Worm (Caenorhabditis elegans) whole organism, L1 larva: ENCODE data around the gene F55C12.6.

Experiments
- alr-1 ChIP-seq: fragments of 200-800 bp; sonication (Bioruptor generic); optimal IDR thresholded peaks from 2 replicates; lab custom pipeline; 2018; ENCODE audit warnings: borderline replicate concordance, mild to moderate bottlenecking, missing genetic modification characterization, missing compliant biosample characterization
- ama-1 ChIP-seq: fragments of 150-350 bp; optimal IDR thresholded peaks from 2 replicates; lab custom pipeline; 2014
- blmp-1 ChIP-seq: fragments of 150-350 bp; optimal IDR thresholded peaks from 2 replicates; lab custom pipeline; 2014; ENCODE audit warnings: missing biosample characterization, missing genetic modification characterization
- ces-1 ChIP-seq: fragments of 150-350 bp; optimal IDR thresholded peaks from 2 replicates; lab custom pipeline; 2014; ENCODE audit warnings: missing biosample characterization, missing genetic modification reagents, missing genetic modification characterization
- efl-3 ChIP-seq: fragments of 200-800 bp; sonication (Bioruptor generic); optimal IDR thresholded peaks from 2 replicates; lab custom pipeline; 2018; ENCODE audit warnings: mild to moderate bottlenecking, missing genetic modification characterization, missing compliant biosample characterization
- fkh-4 ChIP-seq: sonication (generic microtip); optimal IDR thresholded peaks from 2 replicates; lab custom pipeline; 2016; ENCODE audit warnings: missing compliant biosample characterization, missing genetic modification characterization, borderline replicate concordance
- hlh-4 ChIP-seq: sonication (generic microtip); optimal IDR thresholded peaks from 2 replicates; lab custom pipeline; 2016; ENCODE audit warnings: mild to moderate bottlenecking, missing genetic modification characterization, missing compliant biosample characterization
- lir-3 ChIP-seq: sonication (generic microtip); optimal IDR thresholded peaks from 2 replicates; lab custom pipeline; 2016; ENCODE audit warnings: mild to moderate bottlenecking, missing genetic modification characterization, moderate library complexity, missing compliant biosample characterization; ENCODE audit not compliant: poor library complexity
- nhr-28 ChIP-seq: fragments of 150-350 bp; optimal IDR thresholded peaks from 2 replicates; lab custom pipeline; 2014; ENCODE audit warnings: missing biosample characterization, missing genetic modification characterization
- nhr-90 ChIP-seq: sonication (generic microtip); optimal IDR thresholded peaks from 2 replicates; lab custom pipeline; 2016; ENCODE audit warnings: mild to moderate bottlenecking, missing genetic modification characterization, missing compliant biosample characterization; ENCODE audit not compliant: poor library complexity
- pqm-1 ChIP-seq: sonication (generic microtip); optimal IDR thresholded peaks from 3 replicates; lab custom pipeline; 2017; ENCODE audit warnings: missing biosample characterization, missing genetic modification characterization
- skn-1 ChIP-seq: fragments of 150-350 bp; optimal IDR thresholded peaks from 2 replicates; lab custom pipeline; 2014; ENCODE audit warnings: missing biosample characterization, missing genetic modification characterization
- snpc-4 ChIP-seq: fragments of 150-350 bp; optimal IDR thresholded peaks from 2 replicates; lab custom pipeline; 2014; ENCODE audit warnings: missing biosample characterization, missing genetic modification characterization
- unc-130 ChIP-seq: fragments of 150-350 bp; optimal IDR thresholded peaks from 2 replicates; lab custom pipeline; 2017; ENCODE audit warnings: missing biosample characterization, missing genetic modification characterization, inconsistent platforms

ce11 chrII:5836153-5836719 lies 39.7 kb downstream of the F55C12.6 start, which contains the start of gene fzo-1:
- TF ChIP-seq lir-3 (tag; lab: Kevin White, UChicago) (peak; percentile 77), nhr-90 (tag; lab: Kevin White, UChicago) (peak; percentile 75), blmp-1 (tag; lab: Kevin White, UChicago) (peak; percentile 46), ces-1 (no peak), pqm-1 (tag; lab: Kevin White, UChicago) (no peak), efl-3 (GFP tag; lab: Kevin White, UChicago) (no peak), nhr-28 (tag; lab: Kevin White, UChicago) (no peak), ama-1 (lab: Kevin White, UChicago) (no peak), snpc-4 (tag; lab: Kevin White, UChicago) (peak; percentile 20), hlh-4 (tag; lab: Kevin White, UChicago) (no peak), unc-130 (tag; lab: Kevin White, UChicago) (no peak), alr-1 (tag; lab: Kevin White, UChicago) (no peak), fkh-4 (tag; lab: Kevin White, UChicago) (peak; percentile 39), skn-1 (tag; lab: Kevin White, UChicago) (peak; percentile 27)
